Worm (Caenorhabditis elegans) whole organism, L1 larva: ENCODE measurements around the gene twk-39.
A peak's percentile ranks its signal among the peaks of the same experiment; 100 is the strongest.

Source experiments
- Y116A8C.19 ChIP-seq: sonication (generic microtip); optimal IDR thresholded peaks from 2 replicates; lab custom pipeline; 2016; ENCODE audit warnings: missing compliant biosample characterization, missing genetic modification characterization, borderline replicate concordance
- aha-1 ChIP-seq: fragments of 150-350 bp; optimal IDR thresholded peaks from 2 replicates; lab custom pipeline; 2014; ENCODE audit warnings: missing biosample characterization, missing genetic modification characterization
- alr-1 ChIP-seq: fragments of 200-800 bp; sonication (Bioruptor generic); optimal IDR thresholded peaks from 2 replicates; lab custom pipeline; 2018; ENCODE audit warnings: borderline replicate concordance, mild to moderate bottlenecking, missing genetic modification characterization, missing compliant biosample characterization
- aly-2 ChIP-seq: fragments of 150-350 bp; optimal IDR thresholded peaks from 2 replicates; lab custom pipeline; 2014; ENCODE audit warnings: missing biosample characterization, missing genetic modification characterization
- blmp-1 ChIP-seq: fragments of 150-350 bp; optimal IDR thresholded peaks from 2 replicates; lab custom pipeline; 2014; ENCODE audit warnings: missing biosample characterization, missing genetic modification characterization
- ceh-8 ChIP-seq: fragments of 200-800 bp; sonication (Bioruptor generic); optimal IDR thresholded peaks from 2 replicates; lab custom pipeline; 2018; ENCODE audit warnings: mild to moderate bottlenecking, missing genetic modification characterization, moderate library complexity, missing compliant biosample characterization
- ceh-82 ChIP-seq, 3 experiments: fragments of 150-350 bp in 1 of 3; sonication (generic microtip) in 2 of 3; optimal IDR thresholded peaks; 2 replicates each; lab custom pipeline; 2014 to 2017; ENCODE audit warnings: missing biosample characterization in 3 of 3, missing genetic modification characterization in 3 of 3
- ceh-90 ChIP-seq: sonication (generic microtip); optimal IDR thresholded peaks from 2 replicates; lab custom pipeline; 2016; ENCODE audit warnings: missing genetic modification characterization, missing compliant biosample characterization
- dpl-1 ChIP-seq, 3 experiments: fragments of 150-350 bp in 2 of 3; sonication (generic microtip) in 1 of 3; optimal IDR thresholded peaks; 2 replicates each; lab custom pipeline; 2014 to 2017; ENCODE audit warnings: missing biosample characterization in 3 of 3, missing genetic modification characterization in 3 of 3, missing genetic modification reagents in 3 of 3
- efl-1 ChIP-seq, 4 experiments: fragments of 150-350 bp; optimal IDR thresholded peaks in 3 of 4; peaks in 1 of 4; 1 replicate in 1 of 4; 2 replicates in 3 of 4; lab custom pipeline; 2014; ENCODE audit warnings: missing biosample characterization in 2 of 4, missing genetic modification characterization in 2 of 4, missing genetic modification reagents in 2 of 4
- elt-2 ChIP-seq: sonication (generic microtip); optimal IDR thresholded peaks from 2 replicates; lab custom pipeline; 2016; ENCODE audit warnings: missing genetic modification characterization, mild to moderate bottlenecking, inconsistent platforms, missing compliant biosample characterization, missing genetic modification reagents
- fkh-4 ChIP-seq: sonication (generic microtip); optimal IDR thresholded peaks from 2 replicates; lab custom pipeline; 2016; ENCODE audit warnings: missing compliant biosample characterization, missing genetic modification characterization, borderline replicate concordance
- fkh-8 ChIP-seq: sonication (generic microtip); optimal IDR thresholded peaks from 2 replicates; lab custom pipeline; 2016; ENCODE audit warnings: mild to moderate bottlenecking, missing genetic modification characterization, missing compliant biosample characterization
- fos-1 ChIP-seq: fragments of 150-350 bp; optimal IDR thresholded peaks from 2 replicates; lab custom pipeline; 2014; ENCODE audit warnings: missing biosample characterization, missing genetic modification characterization
- grh-1 ChIP-seq: fragments of 200-800 bp; sonication (Bioruptor generic); IDR thresholded peaks from 2 replicates; pipeline ENCODE4 v1.3.6; 2022; ENCODE audit warnings: missing genetic modification reagents, missing genetic modification characterization, missing compliant biosample characterization
- isw-1 ChIP-seq: fragments of 200-800 bp; sonication (Bioruptor generic); IDR thresholded peaks from 2 replicates; pipeline ENCODE4 v1.3.6; 2022; ENCODE audit warnings: missing genetic modification characterization, missing compliant biosample characterization
- jun-1 ChIP-seq: fragments of 150-350 bp; optimal IDR thresholded peaks from 2 replicates; lab custom pipeline; 2014; ENCODE audit warnings: missing biosample characterization, missing genetic modification reagents, missing genetic modification characterization
- lin-13 ChIP-seq: fragments of 150-350 bp; optimal IDR thresholded peaks from 2 replicates; lab custom pipeline; 2014; ENCODE audit warnings: missing biosample characterization, missing genetic modification reagents, missing genetic modification characterization
- lin-14 ChIP-seq: fragments of 200-800 bp; sonication (Bioruptor generic); optimal IDR thresholded peaks from 2 replicates; lab custom pipeline; 2018; ENCODE audit warnings: mild to moderate bottlenecking, missing genetic modification characterization, moderate library complexity, missing compliant biosample characterization
- lin-35 ChIP-seq, 2 experiments: fragments of 150-350 bp; optimal IDR thresholded peaks; 2 replicates each; lab custom pipeline; 2014; ENCODE audit warnings: missing biosample characterization in 2 of 2, missing genetic modification characterization in 2 of 2, missing genetic modification reagents in 2 of 2
- lin-39 ChIP-seq: fragments of 150-350 bp; optimal IDR thresholded peaks from 2 replicates; lab custom pipeline; 2014; ENCODE audit warnings: missing biosample characterization, missing genetic modification reagents, missing genetic modification characterization
- lir-3 ChIP-seq: sonication (generic microtip); optimal IDR thresholded peaks from 2 replicates; lab custom pipeline; 2016; ENCODE audit warnings: mild to moderate bottlenecking, missing genetic modification characterization, moderate library complexity, missing compliant biosample characterization; ENCODE audit not compliant: poor library complexity
- lsy-2 ChIP-seq, 2 experiments: fragments of 150-350 bp; optimal IDR thresholded peaks; 2 replicates each; lab custom pipeline; 2014; ENCODE audit warnings: missing biosample characterization in 2 of 2, missing genetic modification characterization in 2 of 2
- nhr-11 ChIP-seq: fragments of 150-350 bp; optimal IDR thresholded peaks from 2 replicates; lab custom pipeline; 2014; ENCODE audit warnings: missing biosample characterization, missing genetic modification characterization
- nhr-19 ChIP-seq: fragments of 200-800 bp; sonication (Bioruptor generic); conservative IDR thresholded peaks from 2 replicates; pipeline ENCODE4 v1.3.6; 2022; ENCODE audit warnings: missing genetic modification characterization, missing compliant biosample characterization
- nhr-20 ChIP-seq: sonication (generic microtip); optimal IDR thresholded peaks from 2 replicates; lab custom pipeline; 2016; ENCODE audit warnings: mild to moderate bottlenecking, missing genetic modification characterization, missing compliant biosample characterization
- nhr-237 ChIP-seq: fragments of 150-350 bp; optimal IDR thresholded peaks from 2 replicates; lab custom pipeline; 2014; ENCODE audit warnings: missing biosample characterization, missing genetic modification characterization
- nhr-28 ChIP-seq: fragments of 150-350 bp; optimal IDR thresholded peaks from 2 replicates; lab custom pipeline; 2014; ENCODE audit warnings: missing biosample characterization, missing genetic modification characterization
- nhr-47 ChIP-seq: sonication (generic microtip); optimal IDR thresholded peaks from 2 replicates; lab custom pipeline; 2016; ENCODE audit warnings: mild to moderate bottlenecking, missing genetic modification characterization, moderate library complexity, missing compliant biosample characterization
- nhr-71 ChIP-seq: sonication (generic microtip); optimal IDR thresholded peaks from 2 replicates; lab custom pipeline; 2016; ENCODE audit warnings: mild to moderate bottlenecking, missing genetic modification characterization, moderate library complexity, missing compliant biosample characterization
- nhr-77 ChIP-seq: fragments of 150-350 bp; optimal IDR thresholded peaks from 2 replicates; lab custom pipeline; 2014; ENCODE audit warnings: missing biosample characterization, missing genetic modification characterization
- nhr-84 ChIP-seq: sonication (generic microtip); optimal IDR thresholded peaks from 2 replicates; lab custom pipeline; 2017; ENCODE audit warnings: missing biosample characterization, missing genetic modification characterization
- nhr-85 ChIP-seq: sonication (generic microtip); peaks from one replicate; lab custom pipeline; 2016; ENCODE audit warnings: missing genetic modification characterization, inconsistent platforms, missing compliant biosample characterization
- nhr-90 ChIP-seq: sonication (generic microtip); optimal IDR thresholded peaks from 2 replicates; lab custom pipeline; 2016; ENCODE audit warnings: mild to moderate bottlenecking, missing genetic modification characterization, missing compliant biosample characterization; ENCODE audit not compliant: poor library complexity
- pag-3 ChIP-seq: sonication (generic microtip); optimal IDR thresholded peaks from 2 replicates; lab custom pipeline; 2017; ENCODE audit warnings: missing genetic modification characterization, mild to moderate bottlenecking, missing compliant biosample characterization, antibody characterized with exemption, borderline replicate concordance; ENCODE audit not compliant: insufficient read depth
- skn-1 ChIP-seq: fragments of 150-350 bp; optimal IDR thresholded peaks from 2 replicates; lab custom pipeline; 2014; ENCODE audit warnings: missing biosample characterization, missing genetic modification characterization
- snpc-4 ChIP-seq: fragments of 150-350 bp; optimal IDR thresholded peaks from 2 replicates; lab custom pipeline; 2014; ENCODE audit warnings: missing biosample characterization, missing genetic modification characterization
- snu-23 ChIP-seq: sonication (generic microtip); optimal IDR thresholded peaks from 2 replicates; lab custom pipeline; 2016; ENCODE audit warnings: missing genetic modification characterization, missing compliant biosample characterization
- sox-4 ChIP-seq: sonication (generic microtip); optimal IDR thresholded peaks from 2 replicates; lab custom pipeline; 2016; ENCODE audit warnings: missing genetic modification characterization, missing compliant biosample characterization
- tbx-2 ChIP-seq: sonication (generic microtip); optimal IDR thresholded peaks from 2 replicates; lab custom pipeline; 2016; ENCODE audit warnings: missing genetic modification characterization, missing compliant biosample characterization
- tlp-1 ChIP-seq: fragments of 150-350 bp; optimal IDR thresholded peaks from 2 replicates; lab custom pipeline; 2014; ENCODE audit warnings: missing biosample characterization, missing genetic modification characterization
- unc-130 ChIP-seq: fragments of 150-350 bp; optimal IDR thresholded peaks from 2 replicates; lab custom pipeline; 2017; ENCODE audit warnings: missing biosample characterization, missing genetic modification characterization, inconsistent platforms
- unc-30 ChIP-seq: sonication (generic microtip); optimal IDR thresholded peaks from 2 replicates; lab custom pipeline; 2017; ENCODE audit warnings: missing biosample characterization, missing genetic modification characterization
- unc-98 ChIP-seq: fragments of 200-800 bp; sonication (Bioruptor generic); IDR thresholded peaks from 2 replicates; pipeline ENCODE4 v1.3.6; 2022; ENCODE audit warnings: missing genetic modification characterization, missing compliant biosample characterization
- vab-15 ChIP-seq: sonication (generic microtip); optimal IDR thresholded peaks from 2 replicates; lab custom pipeline; 2017; ENCODE audit warnings: missing genotype, mild to moderate bottlenecking, missing genetic modification characterization, missing compliant biosample characterization
- xbp-1 ChIP-seq: sonication (generic microtip); optimal IDR thresholded peaks from 2 replicates; lab custom pipeline; 2016; ENCODE audit warnings: missing genetic modification characterization, missing compliant biosample characterization
- zag-1 ChIP-seq: fragments of 150-350 bp; optimal IDR thresholded peaks from 2 replicates; lab custom pipeline; 2014; ENCODE audit warnings: missing biosample characterization, missing genetic modification characterization
- zip-4 ChIP-seq: fragments of 200-800 bp; sonication (Bioruptor generic); optimal IDR thresholded peaks from 2 replicates; lab custom pipeline; 2018; ENCODE audit warnings: mild to moderate bottlenecking, missing genetic modification characterization, moderate library complexity, missing compliant biosample characterization

Gene twk-39

ce11 chrIII:11817865-11818264 lies 22.3 kb downstream of the twk-39 start:
- TF ChIP-seq vab-15 (tag; lab: Kevin White, UChicago) (no peak), snpc-4 (tag; lab: Kevin White, UChicago) (peak; percentile 90), fkh-8 (tag; lab: Kevin White, UChicago) (no peak), aha-1 (tag; lab: Kevin White, UChicago) (no peak), nhr-71 (peak; percentile 15)

ce11 chrIII:11822407-11822806 lies 26.9 kb downstream of the twk-39 start, which contains the start of gene maa-1:
Gene maa-1 (minus strand): TSS chrIII:11822526.
- TF ChIP-seq unc-98 (GFP tag; lab: Robert Waterston, UW) (no peak), nhr-84 (no peak), nhr-20 (tag; lab: Kevin White, UChicago) (peak; percentile 18), elt-2 (tag; lab: Kevin White, UChicago) (peak; percentile 57)

DNA sequence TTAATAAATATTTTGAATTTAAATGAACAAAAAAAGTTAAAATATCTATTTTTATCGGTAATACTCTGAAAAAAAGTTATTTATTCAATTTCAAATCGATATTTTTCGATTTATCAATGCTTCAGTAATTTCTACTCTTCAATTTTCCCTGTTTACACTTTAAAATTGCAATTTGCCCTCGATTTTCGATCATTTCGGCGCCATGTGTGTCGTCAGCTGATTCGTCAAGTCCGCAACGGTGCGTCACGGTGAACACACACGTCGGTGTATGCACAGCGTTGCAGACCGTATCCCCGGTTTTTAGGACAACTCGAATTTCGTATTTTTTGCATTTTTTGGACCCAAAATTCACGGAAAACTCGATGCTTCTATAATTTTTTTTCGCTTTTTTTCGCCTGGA lies 27.7 kb downstream of the twk-39 start, which contains the start of gene C18D11.3:
Gene C18D11.3, plus strand, starts transcription at position 189 of the 400 bp plus-strand sequence.
- no peak for TF ChIP-seq lir-3 (tag; lab: Kevin White, UChicago)
- peak; percentile 77 for TF ChIP-seq fos-1
- TF ChIP-seq fkh-4 (tag; lab: Kevin White, UChicago), result no peak
- TF ChIP-seq nhr-237 (tag; lab: Kevin White, UChicago), result peak; percentile 16
- TF ChIP-seq nhr-11 (tag; lab: Kevin White, UChicago), result no peak
- TF ChIP-seq nhr-77 (tag; lab: Kevin White, UChicago), result peak; percentile 82
- TF ChIP-seq lin-14 (GFP tag; lab: Kevin White, UChicago), result peak; percentile 94
- no peak for TF ChIP-seq tlp-1 (tag; lab: Kevin White, UChicago)
- peak; percentile 93 for TF ChIP-seq snu-23 (GFP tag; lab: Kevin White, UChicago)
- TF ChIP-seq aly-2 (tag; lab: Kevin White, UChicago), result no peak
- no peak for TF ChIP-seq ceh-90 (tag; lab: Kevin White, UChicago)
- peak; percentile 27 for TF ChIP-seq aha-1 (tag; lab: Kevin White, UChicago)
- TF ChIP-seq lsy-2 (tag; optimal IDR thresholded peaks at IDR 0.05; lab: Kevin White, UChicago), result peak; percentile 96 to 99
- TF ChIP-seq nhr-85, result peak; percentile 89
- TF ChIP-seq zag-1 (tag; lab: Kevin White, UChicago), result no peak
- peak; percentile 78 for TF ChIP-seq nhr-90 (tag; lab: Kevin White, UChicago)
- peak; percentile 79 for TF ChIP-seq nhr-19
- TF ChIP-seq tbx-2 (tag; lab: Kevin White, UChicago), result peak; percentile 88
- TF ChIP-seq jun-1 (tag; lab: Kevin White, UChicago), result peak; percentile 52
- TF ChIP-seq nhr-47 (tag; lab: Kevin White, UChicago), result peak; percentile 82
- peak; percentile 73 for TF ChIP-seq xbp-1 (tag; lab: Kevin White, UChicago)
- 0 out of 2 replicates have a peak, but pooled peaks have one; percentile 16 for TF ChIP-seq grh-1
- TF ChIP-seq snpc-4 (tag; lab: Kevin White, UChicago), result peak; percentile 88
- TF ChIP-seq efl-1 (optimal IDR thresholded peaks at IDR 0.05; lab: Kevin White, UChicago), result peak; percentile 84 to 86
- peak; percentile 81 to 97 for TF ChIP-seq efl-1 (GFP tag; optimal IDR thresholded peaks at IDR 0.05 in 1 of 2; lab: Kevin White, UChicago)
- no peak for TF ChIP-seq sox-4 (tag; lab: Kevin White, UChicago)
- TF ChIP-seq unc-130, result peak; percentile 97
- no peak for TF ChIP-seq alr-1 (tag; lab: Kevin White, UChicago)
- TF ChIP-seq lin-39 (tag; lab: Kevin White, UChicago), result peak; percentile 44
- no peak for TF ChIP-seq zip-4 (GFP tag; lab: Kevin White, UChicago)
- peak; percentile 48 to 93 (median 52) for TF ChIP-seq ceh-82 (tag; optimal IDR thresholded peaks at IDR 0.05; lab: Kevin White, UChicago)
- TF ChIP-seq skn-1, result peak; percentile 88
- TF ChIP-seq Y116A8C.19 (tag; lab: Kevin White, UChicago), result no peak
- peak; percentile 74 for TF ChIP-seq blmp-1 (tag; lab: Kevin White, UChicago)
- peak; percentile 90 to 93 for TF ChIP-seq lin-35 (GFP tag; optimal IDR thresholded peaks at IDR 0.05; lab: Kevin White, UChicago)
- no peak for TF ChIP-seq pag-3 (tag; lab: Kevin White, UChicago)
- peak; percentile 74 to 85 (median 84) for TF ChIP-seq dpl-1 (GFP tag; optimal IDR thresholded peaks at IDR 0.05; lab: Kevin White, UChicago)
- no peak for TF ChIP-seq unc-30
- peak; percentile 74 for TF ChIP-seq isw-1 (GFP tag; lab: Robert Waterston, UW)
- TF ChIP-seq lin-13 (GFP tag; lab: Kevin White, UChicago), result peak; percentile 91
- TF ChIP-seq vab-15 (tag; lab: Kevin White, UChicago), result peak; percentile 77
- no peak for TF ChIP-seq ceh-8
- no peak for TF ChIP-seq nhr-28
